Worm (Caenorhabditis elegans): ENCODE data around the gene pcyt-1.

pcyt-1 gene

DNA sequence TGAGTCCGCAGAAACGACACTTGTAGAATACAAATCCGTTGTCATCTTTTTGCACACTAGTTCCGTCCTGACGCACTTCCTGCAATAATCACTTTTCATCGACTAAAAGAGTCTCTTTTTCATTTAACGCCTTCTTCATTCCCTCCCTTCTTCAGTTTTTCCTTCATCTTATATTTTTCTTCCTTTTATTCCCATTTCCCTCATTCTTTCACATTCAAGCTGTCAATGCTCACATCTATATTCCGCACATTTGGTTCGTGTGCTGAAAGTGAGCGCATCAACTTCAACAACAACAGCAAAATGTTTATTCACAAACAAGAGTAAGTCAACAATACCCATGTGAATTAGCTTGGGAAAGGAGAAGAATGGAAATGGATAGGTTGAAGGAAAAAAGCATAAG, at the start of gene pcyt-1:
Gene pcyt-1, plus strand, starts transcription at position 301 of the 400 bp plus-strand sequence.
- no peak for TF ChIP-seq sup-37 (GFP tag; optimal IDR thresholded peaks at IDR 0.05)
- no peak for TF ChIP-seq ets-5 (GFP tag; IDR thresholded peaks at IDR 0.05)
- TF ChIP-seq lin-39 (tag; optimal IDR thresholded peaks at IDR 0.05), result no peak
- no peak for TF ChIP-seq lin-35 (GFP tag; optimal IDR thresholded peaks at IDR 0.05)
- TF ChIP-seq jun-1 (tag; optimal IDR thresholded peaks at IDR 0.05), result no peak
- no peak for TF ChIP-seq pag-3 (tag; optimal IDR thresholded peaks at IDR 0.05; ENCODE audit: borderline replicate concordance, insufficient read depth)
- no peak for TF ChIP-seq unc-62 (GFP tag; optimal IDR thresholded peaks at IDR 0.05)
- TF ChIP-seq nhr-71 (tag; optimal IDR thresholded peaks at IDR 0.05), result no peak
- TF ChIP-seq egl-27 (tag; optimal IDR thresholded peaks at IDR 0.05), result no peak

DNA sequence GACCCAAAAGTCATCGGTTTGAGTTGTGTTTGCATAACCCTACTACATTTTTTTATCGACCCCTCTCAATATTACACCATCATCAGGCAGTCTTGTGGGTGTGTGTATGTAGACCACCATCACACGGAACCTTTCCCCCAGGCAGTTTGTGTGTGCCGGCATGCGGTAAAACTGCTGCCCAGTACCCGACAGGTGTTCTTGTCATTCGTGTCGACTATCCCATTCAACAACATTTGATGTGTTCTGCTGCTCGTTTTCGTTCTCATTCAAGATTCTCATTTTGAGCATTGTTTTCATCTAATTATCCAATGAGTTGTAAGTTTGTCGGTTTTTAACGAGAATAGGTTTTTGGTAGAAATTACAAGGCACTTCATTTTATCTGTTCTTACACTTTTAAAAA, 49.6 kb upstream of the pcyt-1 start:
- TF ChIP-seq mdl-1 (tag; optimal IDR thresholded peaks at IDR 0.05) (no peak), efl-1 (optimal IDR thresholded peaks at IDR 0.05) (no peak), efl-1 (GFP tag; optimal IDR thresholded peaks at IDR 0.05 in 1 of 2) (peak in 1 of 2 experiments; percentile 42), rnt-1 (tag; optimal IDR thresholded peaks at IDR 0.05) (peak; percentile 45)

DNA sequence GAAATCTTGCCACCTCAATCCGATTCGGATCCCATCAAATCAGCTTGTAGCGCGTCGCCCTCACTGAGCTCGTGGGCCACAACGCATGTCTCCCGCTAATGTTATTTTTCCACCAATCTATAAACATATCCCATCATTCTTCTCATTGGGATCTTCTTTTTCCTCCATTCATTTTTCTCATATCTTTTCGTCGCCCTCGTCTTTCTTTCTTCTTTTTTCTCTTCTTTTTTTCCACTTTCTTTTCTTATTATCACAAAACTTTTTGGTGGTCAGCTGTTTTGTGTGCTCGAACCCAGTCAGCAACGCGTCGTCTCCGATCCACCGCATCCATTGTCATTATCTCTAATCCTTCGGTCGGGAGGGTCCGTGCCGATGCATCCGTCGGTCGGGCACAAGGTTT, 48.4 kb upstream of the pcyt-1 start:
- TF ChIP-seq nhr-71 (tag; optimal IDR thresholded peaks at IDR 0.05) (peak; percentile 82), nhr-19 (GFP tag; conservative IDR thresholded peaks at IDR 0.05) (peak; percentile 36), fkh-4 (tag; optimal IDR thresholded peaks at IDR 0.05; ENCODE audit: borderline replicate concordance) (no peak), lin-14 (GFP tag; optimal IDR thresholded peaks at IDR 0.05) (peak; percentile 82), F16B12.6 (tag; optimal IDR thresholded peaks at IDR 0.05) (no peak), swsn-7 (tag; optimal IDR thresholded peaks at IDR 0.05) (no peak), lin-15B (tag; optimal IDR thresholded peaks at IDR 0.05) (no peak), rnt-1 (tag; optimal IDR thresholded peaks at IDR 0.05) (peak; percentile 73), lsy-2 (tag; optimal IDR thresholded peaks at IDR 0.05) (peak in 1 of 2 experiments; percentile 32), nhr-20 (tag; optimal IDR thresholded peaks at IDR 0.05) (peak; percentile 33), snu-23 (GFP tag; optimal IDR thresholded peaks at IDR 0.05) (peak; percentile 37), zip-4 (GFP tag; optimal IDR thresholded peaks at IDR 0.05) (no peak), pag-3 (tag; optimal IDR thresholded peaks at IDR 0.05; ENCODE audit: borderline replicate concordance, insufficient read depth) (peak; percentile 36), sox-4 (tag; optimal IDR thresholded peaks at IDR 0.05) (no peak), ztf-4 (tag; optimal IDR thresholded peaks at IDR 0.05) (no peak), fkh-10 (GFP tag; optimal IDR thresholded peaks at IDR 0.05) (no peak)

DNA sequence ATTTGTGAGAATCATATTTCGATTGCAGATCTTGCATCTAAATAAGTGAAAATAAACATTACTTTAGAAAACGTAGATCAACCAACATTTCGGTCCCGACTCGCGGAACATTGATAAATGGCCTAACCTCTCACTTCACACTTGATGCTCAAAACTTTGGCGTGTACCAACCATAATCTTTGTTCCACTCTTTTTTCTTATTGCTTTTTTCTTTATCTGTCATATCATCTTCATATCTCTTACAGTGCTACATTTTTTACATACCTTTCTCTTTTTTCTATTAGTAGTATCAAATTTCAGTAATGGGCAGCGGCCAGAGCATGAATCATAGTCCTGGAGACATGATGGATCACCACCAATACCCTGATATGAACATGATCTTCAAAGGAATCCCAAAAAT, 46.9 kb upstream of the pcyt-1 start, which contains the start of gene F46C8.3:
Gene F46C8.3, plus strand, starts transcription at position 301 of the 400 bp plus-strand sequence.
- no peak for TF ChIP-seq efl-3 (GFP tag; optimal IDR thresholded peaks at IDR 0.05)
- no peak for TF ChIP-seq efl-1 (optimal IDR thresholded peaks at IDR 0.05)
- peak in 1 of 2 experiments; percentile 56 for TF ChIP-seq efl-1 (GFP tag; optimal IDR thresholded peaks at IDR 0.05 in 1 of 2)

DNA sequence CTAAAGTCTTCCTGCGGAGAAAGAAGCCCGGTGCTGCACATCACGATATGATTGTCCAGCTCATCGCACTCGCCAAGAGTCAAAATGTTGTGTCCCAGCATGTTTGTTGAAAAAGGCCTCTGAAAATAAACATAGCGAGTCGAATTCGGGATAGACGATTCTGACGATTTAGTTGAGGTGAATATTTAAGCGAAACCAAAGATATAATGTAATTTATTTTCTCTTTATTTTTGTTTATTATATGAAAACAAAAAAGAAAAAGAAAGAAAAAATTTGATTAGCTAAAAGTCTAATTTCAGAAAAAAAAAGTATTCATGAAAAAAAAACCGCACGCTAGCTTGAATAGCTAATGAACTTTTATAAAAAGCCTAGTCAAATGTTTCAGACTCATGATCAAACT, 39.5 kb upstream of the pcyt-1 start, which contains the start of gene ceh-14:
Gene ceh-14, minus strand, starts transcription at position 101 of the 400 bp plus-strand sequence.
- TF ChIP-seq ztf-4 (tag; optimal IDR thresholded peaks at IDR 0.05), result no peak
- no peak for TF ChIP-seq efl-3 (GFP tag; optimal IDR thresholded peaks at IDR 0.05)
- TF ChIP-seq egl-13 (tag; optimal IDR thresholded peaks at IDR 0.05), result no peak
- no peak for TF ChIP-seq ces-1 (GFP tag; optimal IDR thresholded peaks at IDR 0.05)
- no peak for TF ChIP-seq nhr-71 (tag; optimal IDR thresholded peaks at IDR 0.05)
- TF ChIP-seq nhr-90 (tag; optimal IDR thresholded peaks at IDR 0.05; ENCODE audit: poor library complexity), result no peak
- no peak for TF ChIP-seq ztf-11 (tag; optimal IDR thresholded peaks at IDR 0.05)
- no peak for TF ChIP-seq mdl-1 (tag; optimal IDR thresholded peaks at IDR 0.05)
- TF ChIP-seq efl-1 (optimal IDR thresholded peaks at IDR 0.05), result no peak
- no peak for TF ChIP-seq efl-1 (GFP tag; optimal IDR thresholded peaks at IDR 0.05 in 1 of 2)

DNA sequence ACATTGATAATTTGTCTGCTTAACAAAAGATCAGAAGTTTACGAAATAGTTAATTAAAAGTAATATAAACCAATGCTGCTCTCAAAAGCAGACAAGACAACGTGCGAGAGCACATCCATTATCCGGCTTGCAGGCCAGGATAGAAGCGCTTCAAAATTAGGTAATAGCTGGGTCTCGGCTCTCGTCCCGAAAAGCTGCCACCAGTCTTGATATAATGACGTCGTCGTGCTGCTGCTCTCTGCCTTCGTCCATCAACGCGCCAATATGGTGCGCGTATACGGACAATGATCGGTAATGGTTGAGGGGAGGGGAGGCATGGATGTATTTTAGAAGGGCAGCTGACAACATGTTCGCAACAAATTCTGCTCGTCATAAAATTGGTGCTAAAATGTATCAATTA, 37.7 kb upstream of the pcyt-1 start:
- TF ChIP-seq ceh-90 (tag; optimal IDR thresholded peaks at IDR 0.05), result no peak
- peak; percentile 71 for TF ChIP-seq ceh-63 (GFP tag; optimal IDR thresholded peaks at IDR 0.05)
- TF ChIP-seq mep-1 (tag; optimal IDR thresholded peaks at IDR 0.05), result no peak
- no peak for TF ChIP-seq sox-4 (tag; optimal IDR thresholded peaks at IDR 0.05)

All from whole organism, L1 larva.